Fruit fly (Drosophila melanogaster): ENCODE results near the gene CG32727.

The CG32727 gene

DNA sequence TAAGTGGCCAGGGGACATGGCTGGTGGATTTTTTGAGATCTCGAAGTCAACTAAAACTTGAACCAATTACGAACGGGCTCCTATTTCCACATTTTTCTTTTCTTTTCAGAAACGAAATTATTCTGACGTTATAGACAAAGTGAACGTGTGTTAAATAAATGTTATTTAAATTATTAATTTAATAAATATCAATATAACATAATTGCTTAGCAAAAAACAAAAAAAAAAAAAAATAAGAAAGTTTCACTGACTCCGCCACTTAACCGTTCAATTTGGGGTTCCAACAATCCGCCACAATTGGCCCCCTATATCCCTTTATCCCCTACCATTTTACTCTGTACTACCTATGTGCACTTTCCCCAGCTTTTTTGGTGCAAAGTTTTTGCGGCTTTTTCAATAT is 24.1 kb upstream of the CG32727 start, which contains the start of gene CG42781:
TSS of gene CG42781 (minus strand) at position 101 of the 400 bp plus-strand sequence.
- no peak for TF ChIP-seq CG15073 (GFP tag; optimal IDR thresholded peaks at IDR 0.05)
- no peak for TF ChIP-seq chm (GFP tag; IDR thresholded peaks at IDR 0.05)
- TF ChIP-seq CG8478 (optimal IDR thresholded peaks at IDR 0.05): no peak
- no peak for TF ChIP-seq Spps (tag; optimal IDR thresholded peaks at IDR 0.05)
- no peak for TF ChIP-seq dm (GFP tag; optimal IDR thresholded peaks at IDR 0.05)
- TF ChIP-seq Bgb (GFP tag; IDR thresholded peaks at IDR 0.05; ENCODE audit: partially characterized antibody): no peak
- TF ChIP-seq Dp (GFP tag; optimal IDR thresholded peaks at IDR 0.05): no peak

DNA sequence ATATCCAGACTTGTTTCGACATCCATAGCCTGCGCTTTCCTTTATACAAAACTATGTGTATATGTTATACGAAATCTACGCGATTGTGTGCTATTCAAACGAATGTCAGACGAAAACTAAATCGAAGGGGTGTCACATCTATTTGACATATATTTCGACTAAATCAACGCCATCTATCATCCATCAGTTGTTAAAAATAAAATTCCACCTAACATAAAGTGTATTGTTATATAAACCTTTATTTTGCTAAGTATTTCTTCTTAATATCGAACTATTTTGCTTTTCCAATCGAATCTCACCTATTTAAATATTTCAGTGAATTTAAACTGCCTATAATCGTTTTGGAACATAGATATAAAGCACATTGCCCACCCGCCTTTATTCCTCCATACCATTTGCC is 3.9 kb upstream of the CG32727 start, which contains the start of gene CG15035:
TSS of gene CG15035 (minus strand) at position 101 of the 400 bp plus-strand sequence.
- no peak for TF ChIP-seq CG3281 (GFP tag; optimal IDR thresholded peaks at IDR 0.05)
- no peak for TF ChIP-seq CG11398 (GFP tag; optimal IDR thresholded peaks at IDR 0.05)

DNA sequence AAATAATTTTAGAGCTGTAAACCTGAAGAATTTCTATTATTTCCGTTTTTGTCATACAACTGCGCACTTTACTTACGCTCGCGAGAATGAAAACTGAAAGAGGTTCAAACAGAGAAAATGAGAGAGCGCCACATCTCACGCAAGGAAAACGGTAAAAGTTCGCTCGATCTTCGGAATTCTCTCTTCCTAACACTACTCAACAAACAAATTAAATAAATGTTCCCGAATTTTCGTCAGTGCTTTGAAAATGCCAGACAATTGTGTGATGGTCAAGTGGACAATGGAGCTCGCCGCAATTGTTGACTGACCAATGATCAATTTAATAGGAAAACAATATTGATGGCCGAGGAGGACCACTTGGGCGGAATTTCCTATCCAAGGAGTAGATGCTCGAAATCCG is 1.3 kb upstream of the CG32727 start, which contains the start of gene CG1677:
TSS of gene CG1677 (minus strand) at position 101 of the 400 bp plus-strand sequence.
- TF ChIP-seq CG3838 (GFP tag; optimal IDR thresholded peaks at IDR 0.05): no peak
- no peak for TF ChIP-seq PHDP (tag; optimal IDR thresholded peaks at IDR 0.05)
- no peak for TF ChIP-seq twi (tag; optimal IDR thresholded peaks at IDR 0.05)
- TF ChIP-seq slou (GFP tag; optimal IDR thresholded peaks at IDR 0.05): no peak
- TF ChIP-seq CG10543 (GFP tag; optimal IDR thresholded peaks at IDR 0.05): no peak
- no peak for TF ChIP-seq CG6765 (GFP tag; optimal IDR thresholded peaks at IDR 0.05)
- TF ChIP-seq CG1832 (GFP tag; optimal IDR thresholded peaks at IDR 0.05): no peak
- no peak for TF ChIP-seq CG6254 (GFP tag; optimal IDR thresholded peaks at IDR 0.05)
- TF ChIP-seq h (optimal IDR thresholded peaks at IDR 0.05): no peak
- TF ChIP-seq Asciz (GFP tag; optimal IDR thresholded peaks at IDR 0.05): no peak
- TF ChIP-seq CG3847 (GFP tag; IDR thresholded peaks at IDR 0.05): no peak
- TF ChIP-seq Doc2 (GFP tag; IDR thresholded peaks at IDR 0.05): no peak
- TF ChIP-seq CG11696 (GFP tag; IDR thresholded peaks at IDR 0.05): no peak
- no peak for TF ChIP-seq CG11093 (GFP tag; IDR thresholded peaks at IDR 0.05)
- no peak for TF ChIP-seq CG12236 (GFP tag; optimal IDR thresholded peaks at IDR 0.05)
- TF ChIP-seq prd (optimal IDR thresholded peaks at IDR 0.05): no peak
- TF ChIP-seq prd (GFP tag; IDR thresholded peaks at IDR 0.05): no peak
- no peak for TF ChIP-seq CG4404 (GFP tag; IDR thresholded peaks at IDR 0.05)
- no peak for TF ChIP-seq Hr39 (optimal IDR thresholded peaks at IDR 0.05)

DNA sequence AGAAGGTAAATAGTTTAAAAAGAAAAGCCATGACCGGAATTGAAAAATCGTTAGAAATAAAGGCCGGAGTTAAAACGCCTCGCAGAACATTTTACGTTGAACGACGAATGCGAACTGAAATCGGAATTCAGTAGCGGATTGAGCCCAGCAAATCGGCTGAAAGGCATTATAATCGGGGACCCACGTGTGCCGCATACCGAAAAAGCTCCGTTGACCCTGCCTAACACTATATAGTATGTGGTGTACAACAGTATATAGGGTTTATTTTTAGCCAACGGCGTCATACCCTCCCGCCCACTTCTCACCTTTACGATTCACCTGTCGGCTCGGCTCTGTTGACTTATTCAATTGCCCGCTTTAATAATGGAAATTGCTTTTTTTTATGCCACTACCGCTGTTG is 4.8 kb downstream of the CG32727 start, which contains the start of gene CG42246:
TSS of gene CG42246 (minus strand) at position 101 of the 400 bp plus-strand sequence.
- TF ChIP-seq Camta (GFP tag; optimal IDR thresholded peaks at IDR 0.05): no peak
- TF ChIP-seq Chrac-16 (GFP tag; optimal IDR thresholded peaks at IDR 0.05): no peak
- no peak for TF ChIP-seq eyg (GFP tag; optimal IDR thresholded peaks at IDR 0.05)
- no peak for TF ChIP-seq dysf (GFP tag; IDR thresholded peaks at IDR 0.05)
- no peak for TF ChIP-seq Nf-YB (GFP tag; optimal IDR thresholded peaks at IDR 0.05)
- TF ChIP-seq Sox102F (GFP tag; optimal IDR thresholded peaks at IDR 0.05): no peak
- no peak for TF ChIP-seq nerfin-2 (GFP tag; IDR thresholded peaks at IDR 0.05; ENCODE audit: partially characterized antibody)
- no peak for TF ChIP-seq MBD-R2 (GFP tag; IDR thresholded peaks at IDR 0.05)
- no peak for TF ChIP-seq sna (GFP tag; IDR thresholded peaks at IDR 0.05; ENCODE audit: partially characterized antibody)
- no peak for TF ChIP-seq slou (GFP tag; optimal IDR thresholded peaks at IDR 0.05)
- TF ChIP-seq fd96Cb (tag; optimal IDR thresholded peaks at IDR 0.05): no peak
- no peak for TF ChIP-seq CG16863 (GFP tag; optimal IDR thresholded peaks at IDR 0.05)
- TF ChIP-seq CG2129 (GFP tag; IDR thresholded peaks at IDR 0.05; ENCODE audit: partially characterized antibody): no peak
- TF ChIP-seq emc (GFP tag; optimal IDR thresholded peaks at IDR 0.05): no peak
- no peak for TF ChIP-seq CG6683 (GFP tag; optimal IDR thresholded peaks at IDR 0.05)

Measured in whole organism, embryonic.